Fruit fly (Drosophila melanogaster) whole organism, larva: ENCODE data around the gene Rga.

Experiments used
- noc ChIP-seq: fragments of 200-800 bp; sonication (Bioruptor generic); optimal IDR thresholded peaks from 3 replicates; lab custom pipeline; 2019; ENCODE audit warnings: missing biosample characterization, mild to moderate bottlenecking, missing genetic modification characterization, moderate library complexity

Rga gene

DNA sequence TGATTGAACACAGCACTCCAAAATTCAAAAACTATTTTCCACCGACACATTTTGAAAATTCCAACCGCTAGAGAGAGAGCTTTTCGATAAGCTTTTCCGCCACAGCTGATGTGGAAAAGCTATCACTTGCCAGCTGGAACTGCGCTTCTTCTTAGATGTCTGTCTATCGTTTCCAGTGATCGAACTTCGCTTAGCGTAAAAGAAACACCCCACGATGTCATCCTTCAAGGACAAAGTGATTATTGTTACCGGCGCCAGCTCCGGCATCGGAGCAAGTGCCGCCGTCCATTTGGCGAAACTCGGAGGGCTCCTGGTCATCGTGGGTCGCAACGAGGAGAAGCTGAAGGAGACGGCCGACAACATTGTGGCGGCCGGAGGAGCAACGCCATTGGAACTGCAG, 19.3 kb upstream of the Rga start, which contains the start of gene CG31549:
Gene CG31549, plus strand, starts transcription at position 11 of the 400 bp plus-strand sequence.
- TF ChIP-seq noc (tag; lab: Kevin White, UChicago): no peak

DNA sequence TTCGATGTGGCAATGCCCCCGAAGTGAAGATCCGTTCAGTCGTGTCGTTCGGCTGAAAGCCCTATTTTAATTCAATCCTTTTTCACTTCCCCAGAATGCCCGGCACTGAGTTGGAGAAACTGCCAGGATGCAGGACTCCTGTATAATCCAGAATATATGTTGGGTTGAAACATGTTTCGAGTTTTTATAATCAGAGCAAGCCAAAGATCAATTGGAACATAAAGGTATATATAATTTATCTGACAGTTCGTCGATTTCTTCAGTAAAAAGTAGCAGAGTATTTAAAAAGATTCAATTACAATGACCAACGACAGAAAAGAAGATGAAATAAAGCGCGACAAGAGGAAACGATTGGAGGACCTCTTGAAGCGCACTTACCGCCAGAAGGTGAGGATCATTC, 14.6 kb upstream of the Rga start, which contains the start of gene CG31551:
Gene CG31551, plus strand, starts transcription at position 301 of the 400 bp plus-strand sequence.
- no peak for TF ChIP-seq noc (tag; lab: Kevin White, UChicago)

DNA sequence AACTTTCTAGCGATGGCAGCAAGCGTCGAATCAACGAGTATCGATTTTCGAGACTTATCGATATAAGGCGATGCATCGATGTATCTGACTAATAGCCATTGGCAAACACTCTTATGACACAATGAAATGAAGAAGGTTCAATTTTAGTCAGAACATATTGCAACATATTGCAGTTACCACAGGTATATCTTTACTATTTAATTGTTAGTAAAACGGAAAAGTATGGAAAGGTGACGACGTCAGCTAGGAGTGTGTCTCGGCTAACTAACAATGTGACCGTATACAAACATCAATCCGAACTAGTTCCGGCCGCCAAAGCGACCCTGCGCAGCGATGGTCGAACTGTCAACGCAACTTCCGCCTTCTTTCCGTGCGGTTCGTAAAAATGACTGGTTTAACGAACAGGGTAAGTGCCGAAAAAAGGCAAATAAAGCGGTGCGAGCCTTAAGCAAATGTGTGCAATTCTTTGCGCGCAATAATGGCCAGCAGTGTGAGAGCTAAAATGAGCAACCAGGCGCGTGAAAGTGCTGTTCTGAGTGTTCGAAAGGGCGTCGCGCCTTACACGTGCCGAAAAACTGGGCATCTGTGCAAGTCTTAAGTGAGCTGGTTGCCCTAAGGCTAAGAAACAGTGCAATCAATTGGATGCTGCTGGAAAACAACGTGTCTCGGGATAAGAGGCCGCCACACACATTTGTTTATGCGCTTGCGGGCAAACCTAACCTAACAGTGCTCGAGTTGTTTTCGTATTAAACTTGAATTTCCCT, 11.4 kb upstream of the Rga start, which contains the start of the genes Dph4, Spec2 and RpL13A:
Gene Dph4, minus strand, starts transcription at position 11 of the 764 bp plus-strand sequence.
Gene Spec2, minus strand, starts transcription at position 11 of the 764 bp plus-strand sequence.
Gene RpL13A, plus strand, starts transcription at position 360 of the 764 bp plus-strand sequence.
- TF ChIP-seq noc (tag; lab: Kevin White, UChicago): peak; percentile 80

DNA sequence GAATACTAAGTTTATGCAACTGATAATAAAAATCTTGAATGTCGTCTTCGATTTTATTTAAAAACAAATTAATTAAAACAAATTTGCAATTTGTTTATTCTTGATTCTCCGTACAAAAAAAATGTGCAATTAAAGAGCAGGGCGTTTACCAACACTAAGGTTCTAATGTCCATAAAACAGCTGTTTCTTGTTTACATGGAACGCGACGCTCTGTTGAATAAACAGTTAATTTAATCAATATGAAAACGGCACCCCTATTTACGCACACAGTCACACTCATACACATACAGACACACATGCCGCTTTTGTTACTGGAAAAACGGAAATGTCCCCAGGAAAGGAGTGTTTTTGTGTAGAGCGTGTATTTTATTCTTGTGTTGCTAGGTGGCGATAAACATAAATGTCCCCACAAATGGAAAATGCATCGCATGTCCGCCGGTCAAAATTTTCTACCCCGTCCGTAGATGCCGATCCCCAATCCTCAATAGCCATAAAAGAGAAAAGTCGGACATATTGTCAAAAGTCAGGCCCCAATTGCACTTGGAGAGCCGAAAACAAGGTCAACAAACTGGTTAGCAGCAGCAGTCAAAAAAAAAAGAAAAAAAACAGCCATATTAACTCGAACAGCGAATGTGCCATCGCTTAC, 10.2 kb upstream of the Rga start:
- peak; percentile 46 for TF ChIP-seq noc (tag; lab: Kevin White, UChicago)

DNA sequence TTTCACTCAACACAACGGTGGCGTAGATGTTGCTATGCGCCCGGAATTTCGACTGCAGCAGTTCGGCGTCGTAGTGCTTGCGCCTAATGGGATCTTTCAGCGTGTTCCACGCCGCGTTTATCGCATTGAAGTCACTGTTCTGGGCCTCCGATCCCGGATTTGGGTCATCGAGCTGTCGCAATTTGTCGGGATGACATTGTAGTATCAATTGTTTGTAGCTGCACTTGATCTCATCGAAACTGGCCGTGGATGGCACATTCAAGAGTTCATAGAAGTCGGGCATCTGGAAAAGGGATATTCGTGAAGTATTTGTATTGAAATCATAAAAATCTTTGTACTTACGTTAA, 9.5 kb upstream of the Rga start:
- no peak for TF ChIP-seq noc (tag; lab: Kevin White, UChicago)

DNA sequence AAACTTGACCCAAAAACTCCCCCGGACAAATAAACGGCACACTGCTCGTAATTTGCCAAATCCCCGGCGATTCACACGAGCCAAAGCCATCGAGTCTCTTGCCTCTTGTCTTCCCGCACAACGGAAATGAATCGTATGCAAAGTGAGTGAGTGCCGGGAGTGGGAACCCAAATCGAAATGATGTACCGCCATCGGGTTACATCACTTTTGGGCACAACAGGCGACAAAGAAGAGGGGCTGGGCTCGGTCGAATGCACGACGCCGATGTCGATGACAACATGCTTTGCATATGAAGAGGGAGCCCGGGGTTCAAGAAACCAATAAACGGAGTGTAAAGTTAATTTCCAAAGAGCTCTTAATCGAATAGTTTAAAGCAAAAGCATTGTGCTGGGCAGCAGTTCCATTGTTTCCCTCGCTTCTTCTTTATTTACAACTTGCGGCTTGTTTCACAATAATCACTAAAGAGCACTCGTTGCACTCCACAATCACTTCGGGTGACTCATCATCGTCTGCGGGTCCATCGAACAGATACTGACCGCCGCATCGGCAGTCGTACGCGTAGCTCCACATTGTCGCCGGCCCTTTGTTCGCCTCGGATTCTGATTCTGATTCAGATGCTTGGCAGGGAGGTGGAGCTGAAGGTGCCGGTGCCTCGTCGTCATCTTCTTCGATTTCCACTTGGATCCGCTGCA, 8.9 kb upstream of the Rga start:
- TF ChIP-seq noc (tag; lab: Kevin White, UChicago): no peak

DNA sequence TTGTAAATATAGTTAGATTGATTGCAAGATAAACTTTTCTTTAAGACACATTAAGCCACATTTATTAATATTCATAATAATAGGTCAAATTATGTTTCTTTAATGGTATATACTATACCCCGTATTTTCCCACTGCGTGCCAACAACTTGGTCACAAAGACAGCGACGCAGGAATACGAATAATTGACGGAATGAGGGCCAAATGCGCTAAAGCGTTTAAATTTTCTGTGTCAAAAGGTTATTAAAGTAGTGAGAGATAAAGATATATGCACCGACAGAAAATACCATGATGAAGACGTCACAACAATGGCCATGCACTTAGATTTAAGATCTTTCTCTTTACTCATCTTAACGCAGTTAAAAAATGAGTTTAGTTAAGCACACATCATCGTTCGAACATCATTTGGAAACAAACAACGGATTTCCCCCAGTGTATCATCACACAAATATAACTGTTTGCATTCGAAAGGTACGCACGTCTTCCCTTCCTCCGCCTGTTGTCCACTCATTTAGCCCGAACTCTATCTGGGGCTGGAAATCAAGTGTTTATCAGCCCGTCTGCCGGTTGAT, 7.6 kb upstream of the Rga start:
- TF ChIP-seq noc (tag; lab: Kevin White, UChicago): peak; percentile 76

DNA sequence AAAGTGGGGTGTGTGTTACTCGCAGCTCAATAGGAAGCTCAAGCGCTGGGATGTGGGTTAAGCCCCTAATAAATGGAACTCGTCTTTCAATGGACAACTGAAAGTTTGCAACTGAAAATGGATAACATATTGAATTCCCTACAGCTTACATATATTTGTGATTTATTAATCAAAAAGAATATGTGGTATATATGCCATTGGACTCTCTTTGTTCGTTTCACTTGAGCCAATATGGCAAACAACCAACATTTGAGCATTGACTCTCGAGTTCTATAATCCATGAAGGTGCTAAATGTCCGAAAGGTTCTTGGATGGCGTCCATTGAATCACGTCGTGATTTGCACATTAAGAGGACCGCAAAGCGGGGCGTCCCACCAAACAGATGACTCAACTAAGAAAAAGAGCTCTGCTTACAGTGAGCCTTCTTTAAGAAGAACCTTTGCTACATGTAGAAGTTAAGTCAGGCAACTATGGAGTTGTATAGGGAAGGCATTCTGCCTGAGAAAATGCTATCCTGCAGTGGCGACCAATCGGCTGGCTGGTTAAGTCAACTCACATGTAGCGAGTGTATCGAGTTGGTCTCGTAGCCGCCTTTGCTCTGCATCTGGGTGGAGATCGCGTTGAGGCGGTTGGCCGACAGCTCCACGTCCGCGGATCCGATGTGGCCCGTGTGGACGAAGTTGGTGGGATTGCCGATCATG, 5.2 kb upstream of the Rga start:
- no peak for TF ChIP-seq noc (tag; lab: Kevin White, UChicago)

DNA sequence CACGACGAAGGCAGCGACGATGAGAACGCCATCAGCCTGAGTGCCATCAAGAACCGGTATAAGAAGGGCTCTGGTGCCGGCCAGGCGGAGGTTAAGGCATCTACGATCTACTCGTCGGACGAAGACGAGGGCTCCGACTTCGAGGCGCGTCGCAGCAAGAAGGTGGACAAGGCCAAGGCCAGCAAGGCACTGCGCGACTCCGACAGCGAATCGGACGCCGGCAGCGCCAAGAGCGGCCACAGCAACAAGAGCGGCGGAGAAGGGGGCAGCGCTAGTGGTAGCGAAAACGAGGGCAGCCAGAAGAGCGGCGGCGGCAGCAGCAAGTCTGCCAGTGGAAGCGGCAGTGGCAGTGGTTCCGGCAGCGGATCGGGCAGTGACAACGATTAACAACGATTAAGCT, 2.6 kb upstream of the Rga start:
- no peak for TF ChIP-seq noc (tag; lab: Kevin White, UChicago)

DNA sequence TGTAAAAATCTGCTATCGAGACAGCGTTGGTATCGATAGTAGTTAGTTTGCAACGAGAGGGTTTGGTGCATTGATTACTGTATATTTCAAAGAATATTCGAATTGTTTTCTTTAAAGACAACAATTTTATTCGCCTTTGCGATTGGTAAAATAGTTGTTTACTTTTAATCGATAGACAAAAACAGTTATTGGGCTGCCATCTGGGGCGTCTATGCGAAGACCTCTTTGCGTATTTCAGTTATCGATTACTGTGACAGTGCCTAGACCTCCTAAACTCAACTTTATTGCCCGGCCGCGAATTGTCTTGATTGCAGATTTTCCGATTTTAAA, 167 bp upstream of the Rga start, which contains the start of gene Atu:
Gene Atu, plus strand, starts transcription at position 245 of the 330 bp plus-strand sequence.
- no peak for TF ChIP-seq noc (tag; lab: Kevin White, UChicago)

DNA sequence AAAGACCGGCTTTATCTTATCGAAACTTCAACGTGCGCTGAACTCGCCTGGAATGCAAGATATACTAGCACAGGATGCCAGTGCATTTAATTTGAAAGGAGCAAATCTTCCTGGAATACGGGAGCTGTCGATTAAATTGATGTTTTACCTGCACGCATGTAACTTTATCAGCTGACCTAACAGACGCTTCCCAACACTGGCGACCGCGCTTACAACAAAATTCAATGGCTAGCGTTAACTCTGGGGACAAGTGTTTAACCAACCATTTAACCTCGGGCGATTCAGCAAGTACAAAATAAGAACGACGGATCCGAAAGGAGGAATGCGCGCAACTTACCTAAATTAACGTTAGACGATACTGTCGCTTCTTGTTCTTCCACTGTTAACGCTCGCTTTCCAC, 1.2 kb downstream of the Rga start:
- TF ChIP-seq noc (tag; lab: Kevin White, UChicago): no peak

DNA sequence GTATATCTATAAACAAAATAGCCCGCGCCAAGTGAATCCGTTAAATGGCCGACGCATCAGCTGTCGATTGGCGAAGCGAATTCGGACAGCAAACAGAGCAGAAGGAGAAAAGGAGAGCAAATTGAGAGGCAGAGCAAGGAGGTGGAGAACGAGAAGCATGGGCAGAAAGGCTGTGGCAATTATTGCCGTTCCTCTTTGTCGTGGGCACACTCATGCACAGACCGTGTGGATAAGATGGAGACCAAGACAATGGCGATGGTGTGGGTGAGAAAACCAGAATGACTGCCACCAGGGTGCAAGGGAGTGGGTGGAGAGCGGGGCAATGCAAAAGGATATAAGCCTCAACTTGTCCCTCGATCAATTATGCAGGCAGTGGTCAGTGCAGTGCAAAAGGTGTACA, 1.7 kb downstream of the Rga start:
- no peak for TF ChIP-seq noc (tag; lab: Kevin White, UChicago)

DNA sequence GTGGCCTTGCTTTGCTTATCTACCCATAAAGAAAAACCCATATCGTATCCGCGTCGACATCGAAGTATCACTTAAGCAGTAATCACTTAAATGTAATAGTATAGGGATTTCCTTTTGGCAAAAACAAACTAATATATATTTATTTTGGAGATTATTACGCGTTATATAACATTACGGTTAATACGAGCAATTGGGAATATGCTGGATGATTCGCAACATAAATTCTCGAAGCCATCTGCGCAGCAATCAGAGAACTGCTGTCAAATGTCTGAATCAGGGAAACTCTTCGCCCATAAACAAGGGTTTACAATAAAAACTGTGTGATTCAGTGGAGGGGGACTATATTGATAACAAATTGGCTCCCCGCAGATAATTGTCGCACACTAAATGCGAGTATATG, 2.3 kb downstream of the Rga start:
- TF ChIP-seq noc (tag; lab: Kevin White, UChicago): no peak

DNA sequence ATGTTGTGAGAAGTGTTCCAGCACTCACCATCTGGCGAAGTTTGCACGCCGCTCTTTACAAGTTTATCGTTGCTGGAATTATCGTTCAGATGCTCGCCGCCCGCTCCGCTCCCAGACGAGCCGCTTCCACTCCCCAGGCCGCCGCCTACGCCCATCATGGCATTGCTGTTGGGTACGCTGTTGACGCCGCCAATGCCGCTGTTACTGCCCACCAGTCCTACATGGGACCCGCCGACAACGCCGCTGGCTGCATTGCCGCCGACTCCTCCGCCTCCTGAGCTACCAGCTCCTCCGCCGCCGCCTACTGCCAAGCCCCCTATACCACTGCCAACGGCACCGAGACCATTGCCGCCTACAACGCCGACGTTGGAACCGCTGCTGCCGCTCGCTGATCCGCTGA, 4.5 kb downstream of the Rga start:
- TF ChIP-seq noc (tag; lab: Kevin White, UChicago): no peak

DNA sequence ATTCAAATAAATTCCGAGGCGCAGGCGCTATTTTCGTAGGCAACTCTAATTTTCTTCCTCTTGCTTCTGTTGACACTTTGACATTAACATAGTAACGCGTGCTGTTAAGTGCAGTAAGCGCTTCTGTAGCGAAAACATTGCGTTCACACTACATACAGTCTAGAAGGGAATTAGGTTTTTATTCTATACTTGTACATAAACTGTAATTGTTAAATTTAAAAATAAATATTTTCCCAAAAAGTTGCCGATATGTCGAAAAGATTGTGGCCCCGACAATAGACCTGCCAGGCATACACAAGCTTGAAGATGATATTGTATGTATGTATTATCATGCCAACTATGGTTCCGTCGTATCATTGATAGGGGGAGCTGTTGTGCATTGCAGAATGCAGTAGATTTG, 6.4 kb downstream of the Rga start, which contains the start of gene asl:
Gene asl, minus strand, starts transcription at position 67 of the 400 bp plus-strand sequence.
- no peak for TF ChIP-seq noc (tag; lab: Kevin White, UChicago)
